Fruit fly (Drosophila melanogaster) whole organism, embryonic: Measurements from ENCODE around the gene Obp93a.

Source experiments
- CG11085 ChIP-seq: fragments of 200-800 bp; sonication (Bioruptor generic); IDR thresholded peaks from 2 replicates; pipeline ENCODE4 v1.3.6; 2022; ENCODE audit warnings: missing biosample characterization, missing genetic modification characterization
- CG11723 ChIP-seq: fragments of 200-800 bp; sonication (Bioruptor generic); optimal IDR thresholded peaks from 2 replicates; lab custom pipeline; 2017; ENCODE audit warnings: missing biosample characterization, mild to moderate bottlenecking, missing genetic modification characterization
- CG13624 ChIP-seq: fragments of 200-800 bp; sonication (Bioruptor generic); optimal IDR thresholded peaks from 2 replicates; lab custom pipeline; 2016; ENCODE audit warnings: missing biosample characterization, missing genetic modification characterization
- CG15514 ChIP-seq: fragments of 200-800 bp; sonication (Bioruptor generic); optimal IDR thresholded peaks from 3 replicates; lab custom pipeline; 2017; ENCODE audit warnings: missing biosample characterization, missing genetic modification characterization, mild to moderate bottlenecking, moderate library complexity, missing genetic modification reagents
- CG1832 ChIP-seq: fragments of 200-800 bp; sonication (Bioruptor generic); optimal IDR thresholded peaks from 2 replicates; lab custom pipeline; 2017; ENCODE audit warnings: missing biosample characterization, mild to moderate bottlenecking, missing genetic modification characterization, inconsistent platforms
- CG4617 ChIP-seq: fragments of 200-800 bp; sonication (Bioruptor generic); optimal IDR thresholded peaks from 3 replicates; lab custom pipeline; 2016; ENCODE audit warnings: missing biosample characterization, missing genetic modification characterization, borderline replicate concordance
- CG6791 ChIP-seq: fragments of 200-800 bp; sonication (Bioruptor generic); IDR thresholded peaks from 3 replicates; pipeline ENCODE4 v1.3.6; 2022; ENCODE audit warnings: missing biosample characterization, missing genetic modification characterization; ENCODE audit not compliant: partially characterized antibody
- CG8478 ChIP-seq: fragments of >200 bp; optimal IDR thresholded peaks from 2 replicates; lab custom pipeline; 2018
- CTCF ChIP-seq: fragments of 200-800 bp; sonication (Bioruptor generic); optimal IDR thresholded peaks from 2 replicates; lab custom pipeline; 2017; ENCODE audit warnings: missing biosample characterization, mild to moderate bottlenecking, missing genetic modification characterization, moderate library complexity
- CoRest ChIP-seq: fragments of 200-800 bp; sonication (Bioruptor generic); optimal IDR thresholded peaks from 3 replicates; lab custom pipeline; 2018; ENCODE audit warnings: missing biosample characterization, mild to moderate bottlenecking, missing genetic modification characterization, moderate library complexity
- Dip3 ChIP-seq: fragments of 200-800 bp; sonication (Bioruptor generic); optimal IDR thresholded peaks from 3 replicates; lab custom pipeline; 2016; ENCODE audit warnings: missing biosample characterization, missing genetic modification characterization
- Doc3 ChIP-seq: fragments of 200-800 bp; sonication (Bioruptor generic); IDR thresholded peaks from 3 replicates; pipeline ENCODE4 v1.3.6; 2022; ENCODE audit warnings: missing biosample characterization, missing genetic modification characterization; ENCODE audit not compliant: partially characterized antibody
- Eip74EF ChIP-seq, 2 experiments: fragments of 200-800 bp in 1 of 2; fragments of >200 bp in 1 of 2; sonication (Bioruptor generic) in 1 of 2; optimal IDR thresholded peaks; 2 replicates each; lab custom pipeline; 2017 to 2019; ENCODE audit warnings: missing biosample characterization in 2 of 2, missing genetic modification characterization in 2 of 2, mild to moderate bottlenecking in 1 of 2, moderate library complexity in 1 of 2
- GATAe ChIP-seq: fragments of 200-800 bp; sonication (Bioruptor generic); conservative IDR thresholded peaks from 2 replicates; pipeline ENCODE4 v1.3.6; 2022; ENCODE audit warnings: missing biosample characterization, missing genetic modification characterization
- HHEX ChIP-seq: fragments of 200-800 bp; sonication (Bioruptor generic); optimal IDR thresholded peaks from 3 replicates; lab custom pipeline; 2017; ENCODE audit warnings: missing biosample characterization, mild to moderate bottlenecking, missing genetic modification characterization, missing genetic modification reagents
- HLHmδ ChIP-seq: fragments of 200-800 bp; sonication (Bioruptor generic); optimal IDR thresholded peaks from 2 replicates; lab custom pipeline; 2018; ENCODE audit warnings: missing biosample characterization, mild to moderate bottlenecking, missing genetic modification characterization, moderate library complexity
- Hand ChIP-seq: fragments of 200-800 bp; sonication (Bioruptor generic); optimal IDR thresholded peaks from 2 replicates; lab custom pipeline; 2017; ENCODE audit warnings: mild to moderate bottlenecking, missing biosample characterization, missing genetic modification reagents, missing genetic modification characterization
- MESR4 ChIP-seq: fragments of 200-800 bp; sonication (Bioruptor generic); optimal IDR thresholded peaks from 2 replicates; lab custom pipeline; 2018; ENCODE audit warnings: missing biosample characterization, mild to moderate bottlenecking, missing genetic modification characterization, moderate library complexity
- Meics ChIP-seq: fragments of 200-800 bp; sonication (Bioruptor generic); optimal IDR thresholded peaks from 2 replicates; lab custom pipeline; 2017; ENCODE audit warnings: missing biosample characterization, mild to moderate bottlenecking, missing genetic modification characterization
- NFAT ChIP-seq: fragments of 200-800 bp; sonication (Bioruptor generic); IDR thresholded peaks from 2 replicates; pipeline ENCODE4 v1.3.6; 2022; ENCODE audit warnings: missing biosample characterization, missing genetic modification characterization
- Nf-YA ChIP-seq: fragments of 200-800 bp; sonication (Bioruptor generic); IDR thresholded peaks from 2 replicates; pipeline ENCODE4 v1.3.6; 2022; ENCODE audit warnings: missing biosample characterization, missing genetic modification characterization
- Side ChIP-seq: fragments of 200-800 bp; sonication (Bioruptor generic); optimal IDR thresholded peaks from 2 replicates; lab custom pipeline; 2016; ENCODE audit warnings: missing biosample characterization, missing genetic modification characterization
- YL-1 ChIP-seq: fragments of 200-800 bp; sonication (Bioruptor generic); optimal IDR thresholded peaks from 3 replicates; lab custom pipeline; 2017; ENCODE audit warnings: missing biosample characterization, mild to moderate bottlenecking, missing genetic modification characterization
- ase ChIP-seq: fragments of 200-800 bp; sonication (Bioruptor generic); IDR thresholded peaks from 3 replicates; pipeline ENCODE4 v1.3.6; 2022; ENCODE audit warnings: missing biosample characterization, missing genetic modification characterization
- bowl ChIP-seq: fragments of 200-800 bp; sonication (Bioruptor generic); IDR thresholded peaks from 2 replicates; pipeline ENCODE4 v1.3.6; 2022; ENCODE audit warnings: missing biosample characterization, missing genetic modification characterization
- bsh ChIP-seq, 2 experiments: fragments of 200-800 bp; sonication (Bioruptor generic); optimal IDR thresholded peaks; 2 replicates each; lab custom pipeline; 2017 to 2018; ENCODE audit warnings: mild to moderate bottlenecking in 2 of 2, missing biosample characterization in 2 of 2, missing genetic modification characterization in 2 of 2, moderate library complexity in 1 of 2
- cas ChIP-seq: fragments of 200-800 bp; sonication (Bioruptor generic); IDR thresholded peaks from 2 replicates; pipeline ENCODE4 v1.3.6; 2022; ENCODE audit warnings: missing biosample characterization, missing genetic modification characterization
- cg ChIP-seq: fragments of 200-800 bp; sonication (Bioruptor generic); optimal IDR thresholded peaks from 3 replicates; lab custom pipeline; 2019; ENCODE audit warnings: missing biosample characterization, mild to moderate bottlenecking, missing genetic modification characterization, moderate library complexity
- chif ChIP-seq, 2 experiments: fragments of 200-800 bp; sonication (Bioruptor generic); optimal IDR thresholded peaks; 3 replicates each; lab custom pipeline; 2016; ENCODE audit warnings: missing biosample characterization in 2 of 2, missing genetic modification characterization in 2 of 2
- chinmo ChIP-seq: fragments of 200-800 bp; sonication (Bioruptor generic); IDR thresholded peaks from 4 replicates; pipeline ENCODE4 v1.3.6; 2022; ENCODE audit warnings: missing biosample characterization, missing genetic modification characterization; ENCODE audit not compliant: partially characterized antibody
- chm ChIP-seq: fragments of 200-800 bp; sonication (Bioruptor generic); IDR thresholded peaks from 2 replicates; pipeline ENCODE4 v1.3.6; 2022; ENCODE audit warnings: missing biosample characterization, missing genetic modification characterization
- fd3F ChIP-seq: fragments of 200-800 bp; sonication (Bioruptor generic); optimal IDR thresholded peaks from 2 replicates; lab custom pipeline; 2018; ENCODE audit warnings: missing biosample characterization, mild to moderate bottlenecking, missing genetic modification characterization, moderate library complexity
- gro ChIP-seq: fragments of 200-800 bp; sonication (Bioruptor generic); optimal IDR thresholded peaks from 2 replicates; lab custom pipeline; 2016; ENCODE audit warnings: missing biosample characterization, missing genetic modification characterization
- hbn ChIP-seq: fragments of 200-800 bp; sonication (Bioruptor generic); IDR thresholded peaks from 2 replicates; pipeline ENCODE4 v1.3.6; 2022; ENCODE audit warnings: missing biosample characterization, missing genetic modification characterization; ENCODE audit not compliant: partially characterized antibody
- kni ChIP-seq: fragments of 200-800 bp; sonication (Bioruptor generic); optimal IDR thresholded peaks from 3 replicates; lab custom pipeline; 2017; ENCODE audit warnings: mild to moderate bottlenecking, missing biosample characterization, missing genetic modification reagents, missing genetic modification characterization
- knrl ChIP-seq: fragments of 200-800 bp; sonication (Bioruptor generic); IDR thresholded peaks from 3 replicates; pipeline ENCODE4 v1.3.6; 2022; ENCODE audit warnings: missing biosample characterization, missing genetic modification characterization; ENCODE audit not compliant: partially characterized antibody
- lilli ChIP-seq: fragments of 200-800 bp; sonication (Bioruptor generic); optimal IDR thresholded peaks from 3 replicates; lab custom pipeline; 2016; ENCODE audit warnings: missing biosample characterization, missing genetic modification characterization
- nom ChIP-seq: fragments of 200-800 bp; sonication (Bioruptor generic); optimal IDR thresholded peaks from 2 replicates; lab custom pipeline; 2017; ENCODE audit warnings: missing biosample characterization, missing genetic modification characterization, mild to moderate bottlenecking, moderate library complexity, missing genetic modification reagents
- pb ChIP-seq: fragments of 200-800 bp; sonication (Bioruptor generic); optimal IDR thresholded peaks from 3 replicates; lab custom pipeline; 2016; ENCODE audit warnings: missing biosample characterization, missing genetic modification characterization
- schlank ChIP-seq: fragments of 200-800 bp; sonication (Bioruptor generic); optimal IDR thresholded peaks from 2 replicates; lab custom pipeline; 2018; ENCODE audit warnings: missing biosample characterization, mild to moderate bottlenecking, missing genetic modification characterization
- sens ChIP-seq: fragments of 200-800 bp; sonication (Bioruptor generic); peaks from one replicate; lab custom pipeline; 2016; ENCODE audit warnings: missing biosample characterization, missing genetic modification characterization
- sr ChIP-seq: fragments of 200-800 bp; sonication (Bioruptor generic); IDR thresholded peaks from 3 replicates; pipeline ENCODE4 v1.3.6; 2022; ENCODE audit warnings: missing biosample characterization, missing genetic modification characterization
- wdn ChIP-seq: fragments of 200-800 bp; sonication (Bioruptor generic); IDR thresholded peaks from 2 replicates; pipeline ENCODE4 v1.3.6; 2022; ENCODE audit warnings: missing biosample characterization, missing genetic modification characterization
- zfh1 ChIP-seq: fragments of 200-800 bp; sonication (Bioruptor generic); IDR thresholded peaks from 3 replicates; pipeline ENCODE4 v1.3.6; 2022; ENCODE audit warnings: missing biosample characterization, missing genetic modification characterization

The Obp93a gene

dm6 chr3R:21127352-21127985 lies 2.0 kb downstream of the Obp93a start, which contains the start of the genes slmb and CG5793 (continued):
- TF ChIP-seq Meics (GFP tag; lab: Kevin White, UChicago) (peak; percentile 20), Doc3 (GFP tag; lab: Robert Waterston, UW) (peak; percentile 58), Dip3 (GFP tag; lab: Kevin White, UChicago) (peak; percentile 59), gro (GFP tag; lab: Kevin White, UChicago) (peak; percentile 21), zfh1 (GFP tag; lab: Robert Waterston, UW) (peak; percentile 64; the same call in 2 of the 3 replicates), CG15514 (peak; percentile 68), GATAe (GFP tag; lab: Robert Waterston, UW) (peak; percentile 62; the same call in 1 of the 2 replicates), CG6791 (GFP tag; lab: Robert Waterston, UW) (peak; percentile 65), Hand (GFP tag; lab: Kevin White, UChicago) (peak; percentile 15), schlank (tag; lab: Kevin White, UChicago) (no peak), hbn (GFP tag; lab: Robert Waterston, UW) (0 out of 2 replicates have a peak, but pooled peaks have one; percentile 46), kni (GFP tag; lab: Kevin White, UChicago) (peak; percentile 45), knrl (GFP tag; lab: Robert Waterston, UW) (peak; percentile 65), YL-1 (GFP tag; lab: Kevin White, UChicago) (peak; percentile 28), fd3F (GFP tag; lab: Kevin White, UChicago) (no peak), wdn (GFP tag; lab: Robert Waterston, UW) (0 out of 2 replicates have a peak, but pooled peaks have one; percentile 2), pb (GFP tag; lab: Kevin White, UChicago) (no peak), bowl (no peak), CoRest (tag; lab: Kevin White, UChicago) (peak; percentile 20), lilli (GFP tag; lab: Kevin White, UChicago) (peak; percentile 35), CG13624 (peak; percentile 77), Side (GFP tag; lab: Kevin White, UChicago) (peak; percentile 56), HLHmδ (GFP tag; lab: Kevin White, UChicago) (no peak), ase (0 out of 3 replicates have a peak, but pooled peaks have one; percentile 21), chif (GFP tag; optimal IDR thresholded peaks at IDR 0.05; lab: Kevin White, UChicago) (peak in 1 of 2 experiments; percentile 3), CG11085 (GFP tag; lab: Robert Waterston, UW) (peak; percentile 37; the same call in 1 of the 2 replicates)

dm6 chr3R:21126673-21127284 lies 2.7 kb downstream of the Obp93a start:
- peak; percentile 92 for TF ChIP-seq CG8478 (lab: Kevin White, UChicago)
- TF ChIP-seq MESR4, result peak; percentile 40
- peak; percentile 16 for TF ChIP-seq YL-1 (GFP tag; lab: Kevin White, UChicago)
- TF ChIP-seq NFAT, result peak; percentile 18; the same call in 1 of the 2 replicates
- TF ChIP-seq bsh (GFP tag; optimal IDR thresholded peaks at IDR 0.05; lab: Kevin White, UChicago), result no peak
- 0 out of 2 replicates have a peak, but pooled peaks have one; percentile 34 for TF ChIP-seq chm
- peak; percentile 68 for TF ChIP-seq CG4617 (GFP tag; lab: Kevin White, UChicago)
- TF ChIP-seq Nf-YA (GFP tag; lab: Robert Waterston, UW), result 0 out of 2 replicates have a peak, but pooled peaks have one; percentile 6
- no peak for TF ChIP-seq cas
- peak; percentile 35 for TF ChIP-seq sens (GFP tag; lab: Kevin White, UChicago)
- peak; percentile 97 for TF ChIP-seq cg (GFP tag; lab: Kevin White, UChicago)
- TF ChIP-seq HHEX (GFP tag; lab: Kevin White, UChicago), result no peak
- 0 out of 3 replicates have a peak, but pooled peaks have one; percentile 26 for TF ChIP-seq sr (GFP tag; lab: Robert Waterston, UW)
- peak; percentile 72 for TF ChIP-seq CG1832 (GFP tag; lab: Kevin White, UChicago)
- TF ChIP-seq nom (GFP tag; lab: Kevin White, UChicago), result peak; percentile 19
- peak in 1 of 2 experiments; percentile 3 for TF ChIP-seq Eip74EF (GFP tag; optimal IDR thresholded peaks at IDR 0.05; lab: Kevin White, UChicago)
- no peak for TF ChIP-seq CG11723 (GFP tag; lab: Kevin White, UChicago)
- TF ChIP-seq chinmo, result 0 out of 4 replicates have a peak, but pooled peaks have one; percentile 34
- peak; percentile 73 for TF ChIP-seq CTCF (GFP tag; lab: Kevin White, UChicago)
